Fruit fly (Drosophila melanogaster): ENCODE data around the gene wat.

Gene wat

DNA sequence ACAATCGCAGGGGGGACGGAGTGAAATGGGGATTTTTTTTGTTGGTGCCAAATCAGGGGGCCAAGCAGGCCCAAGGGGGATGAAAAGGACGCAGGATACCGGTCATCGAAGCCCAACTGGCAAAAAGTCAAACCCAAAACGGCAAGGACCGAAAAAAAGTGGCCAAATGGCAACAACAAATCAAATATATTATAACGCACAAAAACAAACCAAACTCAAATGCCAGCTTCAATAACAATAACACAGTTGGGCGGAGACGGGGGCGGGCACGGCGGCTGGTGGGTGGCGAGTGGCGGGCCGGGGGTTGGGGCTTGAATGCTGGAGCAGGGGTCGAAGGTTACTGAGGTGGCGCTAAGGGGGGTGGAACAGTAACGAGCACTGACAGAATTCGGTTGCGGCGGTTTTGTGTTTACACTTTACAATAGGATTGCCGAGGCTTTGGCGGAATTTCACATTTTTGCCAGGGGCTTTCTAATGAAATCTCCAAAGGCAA lies 69.3 kb downstream of the wat start:
- no peak for TF ChIP-seq Sin3A (optimal IDR thresholded peaks at IDR 0.05)
- TF ChIP-seq insv (optimal IDR thresholded peaks at IDR 0.05), result no peak
- TF ChIP-seq Myc (optimal IDR thresholded peaks at IDR 0.05), result no peak
- TF ChIP-seq psq (optimal IDR thresholded peaks at IDR 0.05), result no peak
- TF ChIP-seq ttk (optimal IDR thresholded peaks at IDR 0.05), result no peak
- TF ChIP-seq h (optimal IDR thresholded peaks at IDR 0.05), result no peak
